Worm (Caenorhabditis elegans) whole organism, L4/young adult: ENCODE data around the gene cutl-1.
"Not testable (repeated sequence)": the region's sequence is repeated elsewhere in the genome, so short reads cannot be mapped to it uniquely, and the experiment has no call there.

Experiments
- W03F9.2 ChIP-seq: fragments of 150-350 bp; optimal IDR thresholded peaks from 2 replicates; lab custom pipeline; 2014; ENCODE audit warnings: missing biosample characterization, missing genetic modification characterization
- dao-5 ChIP-seq: sonication (generic microtip); optimal IDR thresholded peaks from 2 replicates; lab custom pipeline; 2016; ENCODE audit warnings: missing genotype, missing genetic modification characterization, moderate library complexity, missing compliant biosample characterization
- him-1 ChIP-seq: sonication (generic microtip); optimal IDR thresholded peaks from 2 replicates; lab custom pipeline; 2016; ENCODE audit warnings: missing genotype, missing genetic modification reagents, missing genetic modification characterization, missing compliant biosample characterization

Gene cutl-1

DNA sequence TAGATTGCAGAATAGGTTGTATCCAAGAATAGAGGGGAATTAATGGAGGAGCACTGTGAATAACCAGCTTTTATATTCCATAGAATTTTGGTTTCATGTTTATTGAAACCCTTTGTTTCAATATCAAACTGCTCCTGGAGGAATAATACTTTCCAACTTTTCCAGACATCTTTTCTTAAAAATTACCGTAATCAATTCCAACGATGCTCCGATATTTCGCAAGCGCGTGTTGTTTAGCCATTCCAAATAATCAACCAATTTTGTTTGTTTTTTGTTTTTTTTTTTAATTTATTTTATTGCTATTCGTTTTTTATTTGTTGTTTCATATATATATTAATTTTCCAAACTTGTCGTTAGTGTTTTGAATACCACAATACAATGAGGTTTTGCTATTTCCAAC lies at the start of gene cutl-1:
Gene cutl-1 (minus strand): TSS at position 83 of the 400 bp plus-strand sequence.
- TF ChIP-seq dao-5 (no peak), him-1 (tag; lab: Kevin White, UChicago) (no peak), W03F9.2 (tag; lab: Kevin White, UChicago) (no peak)

- TF ChIP-seq dao-5, result no peak
- no peak for TF ChIP-seq W03F9.2 (tag; lab: Kevin White, UChicago)
- no peak for TF ChIP-seq him-1 (tag; lab: Kevin White, UChicago)
Observed at ce11 chrV:13455448-13455847, 49.5 kb upstream of the cutl-1 start, which contains the start of gene lurp-3. lurp-3 (plus strand) TSS chrV:13455748.

ce11 chrV:13453334-13453733 lies 47.4 kb upstream of the cutl-1 start, which contains the start of gene lurp-2:
lurp-2 (plus strand) TSS chrV:13453634.
- TF ChIP-seq him-1 (tag; lab: Kevin White, UChicago) (no peak), W03F9.2 (tag; lab: Kevin White, UChicago) (no peak), dao-5 (no peak)

ce11 chrV:13445229-13445949 lies 39.5 kb upstream of the cutl-1 start, which contains the start of gene Y2H9A.4:
Y2H9A.4 (plus strand) TSS chrV:13445899.
- TF ChIP-seq W03F9.2 (tag; lab: Kevin White, UChicago), result no peak
- TF ChIP-seq him-1 (tag; lab: Kevin White, UChicago), result no peak
- TF ChIP-seq dao-5, result no peak

DNA sequence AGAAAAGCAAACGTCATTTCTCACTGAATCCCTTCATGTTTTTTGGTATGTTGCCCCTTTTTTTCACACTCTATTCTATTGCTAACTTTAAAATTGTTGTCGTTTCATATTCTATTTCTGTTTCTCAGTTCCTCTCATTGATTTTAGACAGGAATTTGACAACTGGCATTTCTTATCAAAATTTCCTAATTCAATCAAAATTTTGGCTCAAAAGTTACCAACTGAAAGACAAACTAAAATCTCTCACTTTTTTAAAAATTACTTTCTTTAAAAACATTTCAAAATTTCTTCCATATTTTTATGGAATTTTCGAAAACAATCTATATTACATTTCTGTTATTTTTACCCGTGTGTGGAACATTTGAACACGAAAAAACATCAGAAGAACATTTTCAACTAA lies 37.6 kb upstream of the cutl-1 start, which contains the start of gene Y2H9A.6:
Gene Y2H9A.6 (plus strand): TSS at position 301 of the 400 bp plus-strand sequence.
- not testable (repeated sequence) for TF ChIP-seq W03F9.2 (tag; lab: Kevin White, UChicago); dao-5; him-1 (tag; lab: Kevin White, UChicago)

DNA sequence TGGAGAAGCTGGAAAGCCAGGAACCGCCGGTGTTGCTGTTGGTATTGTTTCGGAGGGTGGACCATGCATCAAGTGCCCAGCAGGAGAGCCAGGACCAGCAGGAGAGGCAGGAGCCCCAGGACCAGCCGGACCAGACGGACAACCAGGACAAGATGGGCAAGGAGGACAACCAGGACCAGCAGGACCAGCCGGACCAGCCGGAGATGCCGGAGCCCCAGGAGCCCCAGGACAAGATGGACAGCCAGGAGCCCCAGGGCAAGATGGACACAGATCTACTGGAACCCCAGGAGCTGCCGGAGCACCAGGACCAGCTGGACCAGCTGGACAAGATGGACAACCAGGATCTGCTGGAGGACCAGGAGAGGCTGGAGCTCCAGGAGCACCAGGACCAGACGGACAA lies 36.9 kb upstream of the cutl-1 start:
- TF ChIP-seq dao-5 (no peak), W03F9.2 (tag; lab: Kevin White, UChicago) (no peak), him-1 (tag; lab: Kevin White, UChicago) (no peak)

ce11 chrV:13441661-13442060 lies 35.7 kb upstream of the cutl-1 start, which contains the start of gene col-162:
col-162 (plus strand) TSS chrV:13441961.
- TF ChIP-seq W03F9.2 (tag; lab: Kevin White, UChicago) (no peak), dao-5 (no peak), him-1 (tag; lab: Kevin White, UChicago) (no peak)

DNA sequence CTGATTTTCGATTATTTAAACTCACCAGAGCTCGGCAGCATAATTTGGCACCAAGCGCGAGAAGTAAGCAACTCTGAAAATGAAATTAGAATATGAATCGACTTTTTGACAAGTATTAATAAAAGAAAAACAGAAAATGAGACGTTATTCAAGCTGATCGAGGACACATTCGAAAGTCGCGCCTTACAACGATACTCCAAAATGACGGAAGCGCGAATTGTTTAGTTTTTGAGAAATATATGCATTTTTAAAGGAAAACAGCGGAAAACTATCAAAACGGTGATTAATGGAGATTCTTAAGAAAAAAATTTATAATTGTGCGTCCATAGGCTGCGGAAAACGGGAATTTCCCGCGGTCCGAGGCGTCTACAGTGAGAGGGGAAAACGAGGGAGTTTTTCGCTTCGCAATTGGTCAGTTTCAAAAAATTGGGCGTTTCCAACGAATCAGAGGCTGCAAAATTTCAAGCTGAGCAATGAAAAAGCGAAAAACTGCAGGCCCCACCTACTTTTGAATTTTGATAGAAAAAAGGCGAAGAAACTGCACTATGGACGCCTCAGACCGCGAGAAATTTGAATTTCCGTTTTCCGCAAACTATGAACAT lies 31.7 kb upstream of the cutl-1 start, which contains the start of gene mes-4:
Gene mes-4 (minus strand): TSS at position 73 of the 602 bp plus-strand sequence.
- TF ChIP-seq W03F9.2 (tag; lab: Kevin White, UChicago) (no peak), him-1 (tag; lab: Kevin White, UChicago) (no peak), dao-5 (no peak)

DNA sequence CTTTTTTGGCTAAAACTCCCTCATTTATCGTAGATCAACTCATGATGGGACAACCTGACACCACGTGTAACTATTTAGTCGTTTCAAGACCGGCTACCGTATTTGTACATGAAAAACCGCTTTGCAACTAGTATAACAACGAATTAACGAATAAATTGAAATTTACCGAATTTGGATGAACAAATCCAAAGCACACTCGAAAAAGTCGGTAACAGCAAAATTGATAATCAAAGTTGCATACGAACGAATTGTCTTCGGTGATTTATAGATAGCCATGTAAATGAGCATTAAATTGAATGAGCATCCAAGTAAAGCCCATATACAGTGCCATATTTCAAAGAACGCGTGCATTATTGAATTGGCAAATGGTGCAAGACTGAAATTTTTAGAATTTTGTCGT lies 26.4 kb upstream of the cutl-1 start, which contains the start of gene srd-17:
Gene srd-17 (minus strand): TSS at position 351 of the 400 bp plus-strand sequence.
- no peak for TF ChIP-seq him-1 (tag; lab: Kevin White, UChicago)
- no peak for TF ChIP-seq W03F9.2 (tag; lab: Kevin White, UChicago)
- no peak for TF ChIP-seq dao-5

DNA sequence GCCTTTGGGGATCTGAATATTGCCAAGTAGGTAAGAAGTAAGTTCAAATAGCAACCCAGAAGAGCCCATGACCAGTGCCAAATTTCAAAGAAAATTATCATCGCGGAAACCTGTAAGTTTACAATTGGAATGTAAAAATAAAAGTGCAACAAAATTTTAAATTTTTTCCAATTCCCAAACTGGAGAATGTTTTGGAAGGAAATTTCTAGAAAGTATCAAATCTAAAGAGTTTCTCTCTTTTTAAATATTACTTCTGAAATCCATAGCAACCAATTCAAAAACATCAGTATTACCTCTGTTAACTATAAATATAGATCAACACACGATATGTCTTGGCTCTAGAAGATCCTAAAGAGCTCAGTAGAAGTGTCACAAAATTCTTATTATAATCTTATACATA lies 22.7 kb upstream of the cutl-1 start, which contains the start of gene srd-19:
Gene srd-19 (minus strand): TSS at position 101 of the 400 bp plus-strand sequence.
- TF ChIP-seq him-1 (tag; lab: Kevin White, UChicago), result no peak
- no peak for TF ChIP-seq W03F9.2 (tag; lab: Kevin White, UChicago)
- TF ChIP-seq dao-5, result no peak

DNA sequence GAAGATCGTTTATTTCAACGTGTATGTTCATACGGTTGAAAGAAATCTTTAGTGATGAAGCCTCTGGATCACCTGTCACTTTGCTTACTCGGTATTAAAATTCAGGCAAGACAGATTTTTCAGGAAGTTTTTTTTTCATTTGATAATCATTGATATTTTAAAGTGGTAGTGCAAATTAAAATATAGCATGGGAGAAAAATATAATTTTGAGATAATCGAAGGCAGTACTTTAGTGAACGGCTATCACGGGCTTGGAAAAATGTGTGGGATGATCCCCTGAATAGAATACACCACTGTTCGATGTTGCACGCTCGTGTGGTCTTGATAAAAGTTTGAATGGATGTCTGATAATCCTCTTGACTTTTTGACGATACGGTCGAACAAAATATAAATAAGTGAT lies 21.5 kb upstream of the cutl-1 start:
- TF ChIP-seq him-1 (tag; lab: Kevin White, UChicago) (no peak), dao-5 (no peak), W03F9.2 (tag; lab: Kevin White, UChicago) (no peak)

- TF ChIP-seq him-1 (tag; lab: Kevin White, UChicago) (no peak), dao-5 (no peak), W03F9.2 (tag; lab: Kevin White, UChicago) (no peak)
Observed at ce11 chrV:13426764-13427163, 20.9 kb upstream of the cutl-1 start, which contains the start of gene srd-18. srd-18 (minus strand) TSS chrV:13426864.

DNA sequence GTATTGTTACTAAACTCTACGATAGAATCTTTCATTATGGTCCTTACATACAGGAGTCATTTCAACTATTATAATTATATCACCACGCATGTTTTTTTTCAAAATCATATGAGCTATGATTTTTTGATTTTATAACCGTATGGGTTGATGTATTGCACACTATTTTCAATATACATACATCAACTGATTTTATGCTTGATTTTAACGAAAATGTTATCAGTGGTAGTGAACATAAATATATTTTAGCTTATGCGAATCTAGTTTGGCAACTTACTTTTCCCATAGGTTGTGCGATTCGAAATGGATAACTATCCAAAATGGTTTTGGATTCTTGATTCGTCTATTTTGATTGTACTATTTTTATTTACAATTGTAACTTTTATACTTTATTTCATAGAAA lies 17.7 kb upstream of the cutl-1 start, which contains the start of gene srv-10:
Gene srv-10 (plus strand): TSS at position 301 of the 400 bp plus-strand sequence.
- no peak for TF ChIP-seq W03F9.2 (tag; lab: Kevin White, UChicago)
- TF ChIP-seq him-1 (tag; lab: Kevin White, UChicago), result no peak
- no peak for TF ChIP-seq dao-5

DNA sequence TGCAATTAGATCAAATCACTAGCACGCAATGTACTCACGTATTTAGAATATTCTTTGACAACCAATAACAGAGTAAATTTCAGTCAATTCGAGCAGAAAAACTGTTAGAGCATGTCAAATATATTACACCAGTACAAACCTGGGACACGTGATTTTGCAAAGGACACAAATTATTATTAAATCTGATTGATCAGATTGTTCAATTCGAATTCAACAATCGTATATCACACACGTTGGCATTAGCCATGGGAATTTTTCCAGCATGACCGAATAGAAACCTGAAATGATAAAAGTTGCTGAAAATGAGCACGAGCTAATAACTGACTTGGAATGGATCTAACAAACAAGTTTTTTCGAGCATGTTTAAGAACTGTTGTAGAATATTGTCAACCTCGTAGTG lies 17.1 kb upstream of the cutl-1 start, which contains the start of gene srv-9:
Gene srv-9 (minus strand): TSS at position 101 of the 400 bp plus-strand sequence.
- no peak for TF ChIP-seq W03F9.2 (tag; lab: Kevin White, UChicago)
- no peak for TF ChIP-seq dao-5
- TF ChIP-seq him-1 (tag; lab: Kevin White, UChicago), result no peak
